Fruit fly (Drosophila melanogaster): ENCODE results near the gene tup.

DNA sequence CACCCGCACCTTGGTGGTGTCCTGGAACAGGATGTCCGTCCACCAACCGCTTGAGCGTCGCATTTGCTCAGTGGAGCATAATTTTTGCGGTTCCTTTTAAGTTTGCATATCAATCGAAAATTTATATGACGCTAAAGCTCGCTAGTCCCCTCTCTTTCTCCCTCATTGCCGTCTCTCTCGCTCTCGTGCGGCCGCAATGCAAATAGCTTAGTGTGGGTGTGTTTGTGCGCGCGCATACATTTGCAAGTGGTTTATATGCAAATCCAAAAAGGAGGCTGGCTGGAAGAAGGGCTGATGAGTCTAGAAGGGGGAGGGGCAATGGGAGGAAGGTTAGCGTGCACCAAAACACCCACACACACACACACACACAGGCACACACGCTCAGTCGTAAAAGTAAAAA is 5.8 kb upstream of the tup start:
- TF ChIP-seq CG8478 (optimal IDR thresholded peaks at IDR 0.05) (no peak), CTCF (optimal IDR thresholded peaks at IDR 0.05) (no peak)

All from S2 (cell line).